Worm (Caenorhabditis elegans): ENCODE results near the gene R144.3.

The R144.3 gene

ce11 chrIII:5024393-5024964 lies 2.7 kb downstream of the R144.3 start, which contains the start of gene pcf-11 (continued):
- TF ChIP-seq nhr-12 (tag; optimal IDR thresholded peaks at IDR 0.05) (no peak), nhr-23 (tag; optimal IDR thresholded peaks at IDR 0.05) (no peak), egl-27 (tag; optimal IDR thresholded peaks at IDR 0.05) (no peak), mab-5 (tag; optimal IDR thresholded peaks at IDR 0.05) (peak; percentile 31), nhr-11 (tag; optimal IDR thresholded peaks at IDR 0.05) (no peak), nhr-77 (tag; optimal IDR thresholded peaks at IDR 0.05) (no peak), unc-39 (tag; optimal IDR thresholded peaks at IDR 0.05) (no peak), nhr-10 (tag; optimal IDR thresholded peaks at IDR 0.05) (no peak)

- peak; percentile 79 for TF ChIP-seq ztf-4 (tag; optimal IDR thresholded peaks at IDR 0.05)
- TF ChIP-seq ztf-1 (GFP tag; conservative IDR thresholded peaks at IDR 0.05), result peak; percentile 93
- peak; percentile 26 for TF ChIP-seq crh-2 (tag; optimal IDR thresholded peaks at IDR 0.05)
- TF ChIP-seq dmd-4 (tag; optimal IDR thresholded peaks at IDR 0.05), result no peak
- TF ChIP-seq elt-1 (tag; optimal IDR thresholded peaks at IDR 0.05), result no peak
- peak; percentile 7 for TF ChIP-seq F13H6.1 (tag; optimal IDR thresholded peaks at IDR 0.05)
- TF ChIP-seq blmp-1 (tag; optimal IDR thresholded peaks at IDR 0.05; ENCODE audit: insufficient read depth), result no peak
- no peak for TF ChIP-seq egl-27 (tag; optimal IDR thresholded peaks at IDR 0.05)
- TF ChIP-seq sem-4 (tag; optimal IDR thresholded peaks at IDR 0.05), result peak; percentile 47
- TF ChIP-seq ama-1 (optimal IDR thresholded peaks at IDR 0.05), result peak; percentile 83
- TF ChIP-seq zag-1 (tag; optimal IDR thresholded peaks at IDR 0.05), result no peak
- peak; percentile 25 for TF ChIP-seq C34F6.9 (tag; optimal IDR thresholded peaks at IDR 0.05)
- no peak for TF ChIP-seq mab-5 (tag; optimal IDR thresholded peaks at IDR 0.05)
- TF ChIP-seq sma-3 (GFP tag; optimal IDR thresholded peaks at IDR 0.05), result peak; percentile 44
- peak; percentile 2 for TF ChIP-seq nhr-21 (tag; optimal IDR thresholded peaks at IDR 0.05)
- TF ChIP-seq gmeb-1 (tag; optimal IDR thresholded peaks at IDR 0.05), result peak; percentile 28
- no peak for TF ChIP-seq mbf-1 (tag; optimal IDR thresholded peaks at IDR 0.05)
- TF ChIP-seq lsy-2 (tag; optimal IDR thresholded peaks at IDR 0.05), result peak in 1 of 2 experiments; percentile 60
- TF ChIP-seq lin-13 (GFP tag; optimal IDR thresholded peaks at IDR 0.05), result peak; percentile 19
- no peak for TF ChIP-seq nhr-25 (tag; optimal IDR thresholded peaks at IDR 0.05)
- TF ChIP-seq Y55F3AM.14 (GFP tag; optimal IDR thresholded peaks at IDR 0.05), result peak; percentile 7
Measured at ce11 chrIII:5025136-5025629, 3.4 kb downstream of the R144.3 start.

- TF ChIP-seq C34F6.9 (tag; optimal IDR thresholded peaks at IDR 0.05), result no peak
- TF ChIP-seq blmp-1 (tag; optimal IDR thresholded peaks at IDR 0.05; ENCODE audit: insufficient read depth), result no peak
- TF ChIP-seq lsy-2 (tag; optimal IDR thresholded peaks at IDR 0.05), result no peak
- TF ChIP-seq lin-13 (GFP tag; optimal IDR thresholded peaks at IDR 0.05), result no peak
- TF ChIP-seq elt-3 (tag; optimal IDR thresholded peaks at IDR 0.05), result no peak
Measured at ce11 chrIII:5026366-5026765, 4.6 kb downstream of the R144.3 start.

- TF ChIP-seq elt-1 (tag; optimal IDR thresholded peaks at IDR 0.05), result no peak
- TF ChIP-seq lsy-2 (tag; optimal IDR thresholded peaks at IDR 0.05), result no peak
- TF ChIP-seq nhr-25 (tag; optimal IDR thresholded peaks at IDR 0.05), result peak; percentile 14
Measured at ce11 chrIII:5027219-5027618, 5.4 kb downstream of the R144.3 start.

ce11 chrIII:5030629-5031028 lies 8.8 kb downstream of the R144.3 start, which contains the start of gene klp-6:
TSS of gene klp-6 (plus strand) at chrIII:5030929.
- TF ChIP-seq R02D3.7 (tag; optimal IDR thresholded peaks at IDR 0.05), result no peak
- TF ChIP-seq nhr-10 (tag; optimal IDR thresholded peaks at IDR 0.05), result no peak
- no peak for TF ChIP-seq egl-27 (tag; optimal IDR thresholded peaks at IDR 0.05)
- TF ChIP-seq mbf-1 (tag; optimal IDR thresholded peaks at IDR 0.05), result no peak
- TF ChIP-seq nhr-21 (tag; optimal IDR thresholded peaks at IDR 0.05), result no peak
- no peak for TF ChIP-seq ZK546.5 (tag; optimal IDR thresholded peaks at IDR 0.05)
- TF ChIP-seq skn-1 (tag; optimal IDR thresholded peaks at IDR 0.05), result no peak
- TF ChIP-seq ceh-16 (tag; optimal IDR thresholded peaks at IDR 0.05), result no peak
- TF ChIP-seq nhr-6 (tag; optimal IDR thresholded peaks at IDR 0.05), result no peak
- no peak for TF ChIP-seq ceh-82 (tag; optimal IDR thresholded peaks at IDR 0.05)
- TF ChIP-seq nhr-11 (tag; optimal IDR thresholded peaks at IDR 0.05), result no peak
- no peak for TF ChIP-seq zag-1 (tag; optimal IDR thresholded peaks at IDR 0.05)
- no peak for TF ChIP-seq C34F6.9 (tag; optimal IDR thresholded peaks at IDR 0.05)
- TF ChIP-seq F13H6.1 (tag; optimal IDR thresholded peaks at IDR 0.05), result no peak
- no peak for TF ChIP-seq ama-1 (optimal IDR thresholded peaks at IDR 0.05)
